Worm (Caenorhabditis elegans) whole organism, L3 larva: ENCODE measurements around the gene F42A10.9.

ENCODE experiments used
- R02D3.7 ChIP-seq: fragments of 150-350 bp; optimal IDR thresholded peaks from 2 replicates; lab custom pipeline; 2014; ENCODE audit warnings: missing biosample characterization, missing genetic modification characterization
- ZK546.5 ChIP-seq: sonication (generic microtip); optimal IDR thresholded peaks from 2 replicates; lab custom pipeline; 2017; ENCODE audit warnings: missing biosample characterization, missing genetic modification characterization
- aly-2 ChIP-seq: fragments of 150-350 bp; optimal IDR thresholded peaks from 2 replicates; lab custom pipeline; 2014; ENCODE audit warnings: missing biosample characterization, missing genetic modification characterization
- ama-1 ChIP-seq: fragments of 150-350 bp; optimal IDR thresholded peaks from 2 replicates; lab custom pipeline; 2018
- ceh-28 ChIP-seq: fragments of 150-350 bp; optimal IDR thresholded peaks from 2 replicates; lab custom pipeline; 2014; ENCODE audit warnings: missing biosample characterization, missing genetic modification reagents, missing genetic modification characterization
- ceh-82 ChIP-seq: fragments of 150-350 bp; optimal IDR thresholded peaks from 2 replicates; lab custom pipeline; 2014; ENCODE audit warnings: missing biosample characterization, missing genetic modification characterization
- ceh-9 ChIP-seq: sonication (generic microtip); optimal IDR thresholded peaks from 2 replicates; lab custom pipeline; 2018; ENCODE audit warnings: missing biosample characterization, missing genetic modification characterization
- daf-12 ChIP-seq: fragments of 150-350 bp; optimal IDR thresholded peaks from 2 replicates; lab custom pipeline; 2014; ENCODE audit warnings: missing biosample characterization, missing genetic modification reagents, missing genetic modification characterization
- egl-5 ChIP-seq: fragments of 150-350 bp; optimal IDR thresholded peaks from 2 replicates; lab custom pipeline; 2017; ENCODE audit warnings: missing biosample characterization, missing genetic modification reagents, missing genetic modification characterization, inconsistent platforms
- elt-2 ChIP-seq: sonication (generic microtip); optimal IDR thresholded peaks from 2 replicates; lab custom pipeline; 2016; ENCODE audit warnings: missing genetic modification reagents, mild to moderate bottlenecking, missing genetic modification characterization, missing compliant biosample characterization
- elt-3 ChIP-seq, 3 experiments: fragments of 150-350 bp in 1 of 3; sonication (generic microtip) in 2 of 3; optimal IDR thresholded peaks; 2 replicates in 2 of 3; 4 replicates in 1 of 3; lab custom pipeline; 2014 to 2017; ENCODE audit warnings: missing biosample characterization in 3 of 3, missing genetic modification characterization in 3 of 3
- eor-1 ChIP-seq, 2 experiments: fragments of 150-350 bp; optimal IDR thresholded peaks; 2 replicates each; lab custom pipeline; 2014 to 2018; ENCODE audit warnings: missing biosample characterization in 2 of 2, missing genetic modification characterization in 2 of 2
- fkh-10 ChIP-seq: sonication (generic microtip); optimal IDR thresholded peaks from 2 replicates; lab custom pipeline; 2017; ENCODE audit warnings: missing biosample characterization, missing genetic modification reagents, missing genetic modification characterization
- fkh-2 ChIP-seq: fragments of 150-350 bp; optimal IDR thresholded peaks from 2 replicates; lab custom pipeline; 2014; ENCODE audit warnings: missing biosample characterization, missing genetic modification reagents, missing genetic modification characterization
- fos-1 ChIP-seq: fragments of 150-350 bp; optimal IDR thresholded peaks from 2 replicates; lab custom pipeline; 2014; ENCODE audit warnings: missing biosample characterization, missing genetic modification characterization
- hmg-11 ChIP-seq: sonication (generic microtip); optimal IDR thresholded peaks from 2 replicates; lab custom pipeline; 2016; ENCODE audit warnings: missing genetic modification characterization, missing compliant biosample characterization
- jun-1 ChIP-seq: fragments of 150-350 bp; optimal IDR thresholded peaks from 2 replicates; lab custom pipeline; 2014; ENCODE audit warnings: missing biosample characterization, missing genetic modification reagents, missing genetic modification characterization
- lin-39 ChIP-seq: fragments of 150-350 bp; optimal IDR thresholded peaks from 2 replicates; lab custom pipeline; 2018; ENCODE audit warnings: missing biosample characterization, missing genetic modification reagents, missing genetic modification characterization
- lsy-12 ChIP-seq: sonication (generic microtip); optimal IDR thresholded peaks from 2 replicates; lab custom pipeline; 2016; ENCODE audit warnings: mild to moderate bottlenecking, missing genetic modification characterization, missing compliant biosample characterization
- mdl-1 ChIP-seq: fragments of 150-350 bp; optimal IDR thresholded peaks from 2 replicates; lab custom pipeline; 2014; ENCODE audit warnings: missing biosample characterization, missing genetic modification characterization
- mml-1 ChIP-seq: fragments of 150-350 bp; sonication (generic microtip); optimal IDR thresholded peaks from 3 replicates; lab custom pipeline; 2014; ENCODE audit warnings: missing biosample characterization, missing genetic modification characterization
- nhr-11 ChIP-seq: fragments of 150-350 bp; optimal IDR thresholded peaks from 2 replicates; lab custom pipeline; 2014; ENCODE audit warnings: missing biosample characterization, missing genetic modification characterization
- nhr-12 ChIP-seq: fragments of 150-350 bp; optimal IDR thresholded peaks from 2 replicates; lab custom pipeline; 2014; ENCODE audit warnings: missing biosample characterization, missing genetic modification characterization
- nhr-23 ChIP-seq: fragments of 150-350 bp; optimal IDR thresholded peaks from 2 replicates; lab custom pipeline; 2014; ENCODE audit warnings: missing biosample characterization, missing genetic modification reagents, missing genetic modification characterization
- nhr-237 ChIP-seq: fragments of 150-350 bp; optimal IDR thresholded peaks from 2 replicates; lab custom pipeline; 2014; ENCODE audit warnings: missing biosample characterization, missing genetic modification characterization
- nhr-25 ChIP-seq: sonication (generic microtip); optimal IDR thresholded peaks from 2 replicates; lab custom pipeline; 2017; ENCODE audit warnings: missing biosample characterization, missing genetic modification characterization
- nhr-28 ChIP-seq: fragments of 150-350 bp; optimal IDR thresholded peaks from 2 replicates; lab custom pipeline; 2014; ENCODE audit warnings: missing biosample characterization, missing genetic modification characterization
- nhr-76 ChIP-seq: fragments of 150-350 bp; sonication (generic microtip); optimal IDR thresholded peaks from 5 replicates; lab custom pipeline; 2014; ENCODE audit warnings: missing biosample characterization, missing genetic modification characterization
- nhr-77 ChIP-seq: fragments of 150-350 bp; optimal IDR thresholded peaks from 2 replicates; lab custom pipeline; 2014; ENCODE audit warnings: missing biosample characterization, missing genetic modification characterization
- pha-4 ChIP-seq: fragments of 150-350 bp; optimal IDR thresholded peaks from 2 replicates; lab custom pipeline; 2014; ENCODE audit warnings: missing biosample characterization, missing genetic modification reagents, missing genetic modification characterization
- pqm-1 ChIP-seq: fragments of 150-350 bp; optimal IDR thresholded peaks from 2 replicates; lab custom pipeline; 2017; ENCODE audit warnings: missing biosample characterization, missing genetic modification characterization, inconsistent platforms
- sea-2 ChIP-seq: fragments of 150-350 bp; sonication (generic microtip); optimal IDR thresholded peaks from 4 replicates; lab custom pipeline; 2014; ENCODE audit warnings: missing biosample characterization, missing genetic modification reagents, missing genetic modification characterization
- skn-1 ChIP-seq: fragments of 150-350 bp; optimal IDR thresholded peaks from 2 replicates; lab custom pipeline; 2014; ENCODE audit warnings: missing biosample characterization, missing genetic modification characterization
- snpc-4 ChIP-seq: fragments of 150-350 bp; optimal IDR thresholded peaks from 2 replicates; lab custom pipeline; 2014; ENCODE audit warnings: missing biosample characterization, missing genetic modification characterization
- tbx-2 ChIP-seq: sonication (generic microtip); optimal IDR thresholded peaks from 2 replicates; lab custom pipeline; 2016; ENCODE audit warnings: mild to moderate bottlenecking, missing genetic modification characterization, missing compliant biosample characterization
- unc-39 ChIP-seq: sonication (generic microtip); optimal IDR thresholded peaks from 4 replicates; lab custom pipeline; 2017; ENCODE audit warnings: missing biosample characterization, missing genetic modification characterization
- unc-62 ChIP-seq: fragments of 150-350 bp; sonication (generic microtip); optimal IDR thresholded peaks from 4 replicates; lab custom pipeline; 2014; ENCODE audit warnings: missing biosample characterization, missing genetic modification reagents, missing genetic modification characterization
- zag-1 ChIP-seq: fragments of 150-350 bp; optimal IDR thresholded peaks from 2 replicates; lab custom pipeline; 2014; ENCODE audit warnings: missing biosample characterization, missing genetic modification characterization
- ztf-11 ChIP-seq: fragments of 150-350 bp; optimal IDR thresholded peaks from 2 replicates; lab custom pipeline; 2014; ENCODE audit warnings: missing biosample characterization, missing genetic modification characterization
- ztf-4 ChIP-seq: fragments of 150-350 bp; optimal IDR thresholded peaks from 2 replicates; lab custom pipeline; 2014; ENCODE audit warnings: missing biosample characterization, missing genetic modification characterization

Gene F42A10.9

ce11 chrIII:6183118-6183517, 18.7 kb downstream of the F42A10.9 start, which contains the start of gene nas-28:
TSS of gene nas-28 (minus strand) at chrIII:6183218.
- TF ChIP-seq egl-5 (tag; lab: Kevin White, UChicago) (no peak), unc-39 (tag; lab: Kevin White, UChicago) (no peak), nhr-237 (tag; lab: Kevin White, UChicago) (no peak), pha-4 (tag; lab: Kevin White, UChicago) (no peak), nhr-25 (no peak), skn-1 (no peak), zag-1 (tag; lab: Kevin White, UChicago) (no peak), jun-1 (no peak), fos-1 (tag; lab: Kevin White, UChicago) (no peak)

ce11 chrIII:6190810-6191209, 26.4 kb downstream of the F42A10.9 start, which contains the start of gene C23G10.5:
TSS of gene C23G10.5 (plus strand) at chrIII:6191110.
- TF ChIP-seq aly-2 (tag; lab: Kevin White, UChicago): no peak
- no peak for TF ChIP-seq nhr-28 (tag; lab: Kevin White, UChicago)
- no peak for TF ChIP-seq jun-1
- no peak for TF ChIP-seq ZK546.5
- no peak for TF ChIP-seq fkh-2
- TF ChIP-seq pha-4 (tag; lab: Kevin White, UChicago): no peak
- TF ChIP-seq nhr-237 (tag; lab: Kevin White, UChicago): no peak
- TF ChIP-seq nhr-23: no peak

ce11 chrIII:6194480-6194879, 30.1 kb downstream of the F42A10.9 start, which contains the start of gene ugt-66:
TSS of gene ugt-66 (minus strand) at chrIII:6194580.
- TF ChIP-seq tbx-2 (no peak), jun-1 (no peak), R02D3.7 (tag; lab: Kevin White, UChicago) (no peak), fkh-10 (GFP tag; lab: Kevin White, UChicago) (no peak), ceh-82 (tag; lab: Kevin White, UChicago) (no peak), nhr-11 (no peak), unc-39 (tag; lab: Kevin White, UChicago) (no peak), nhr-25 (no peak), eor-1 (tag; optimal IDR thresholded peaks at IDR 0.05; lab: Kevin White, UChicago) (no peak), lsy-12 (tag; lab: Kevin White, UChicago) (no peak), fkh-2 (no peak), fos-1 (tag; lab: Kevin White, UChicago) (no peak), pha-4 (tag; lab: Kevin White, UChicago) (no peak), ztf-11 (no peak), nhr-28 (tag; lab: Kevin White, UChicago) (no peak), pqm-1 (tag; lab: Kevin White, UChicago) (no peak), ceh-9 (no peak), mml-1 (tag; lab: Kevin White, UChicago) (no peak)

ce11 chrIII:6195718-6196117, 31.3 kb downstream of the F42A10.9 start:
- TF ChIP-seq lin-39 (tag; lab: Kevin White, UChicago) (no peak), nhr-23 (no peak), ztf-11 (no peak), fkh-10 (GFP tag; lab: Kevin White, UChicago) (no peak), R02D3.7 (tag; lab: Kevin White, UChicago) (no peak), egl-5 (tag; lab: Kevin White, UChicago) (no peak), pha-4 (tag; lab: Kevin White, UChicago) (no peak), nhr-25 (no peak)

ce11 chrIII:6198378-6199234, 34.2 kb downstream of the F42A10.9 start, which contains the start of the genes C23G10.7 and rpn-2:
TSS of gene C23G10.7 (minus strand) at chrIII:6198414.
TSS of gene rpn-2 (plus strand) at chrIII:6199184.
- TF ChIP-seq lsy-12 (tag; lab: Kevin White, UChicago) (peak; percentile 25), egl-5 (tag; lab: Kevin White, UChicago) (peak; percentile 10), pha-4 (tag; lab: Kevin White, UChicago) (peak; percentile 75), nhr-28 (tag; lab: Kevin White, UChicago) (no peak), nhr-12 (tag; lab: Kevin White, UChicago) (no peak), tbx-2 (no peak), pqm-1 (tag; lab: Kevin White, UChicago) (peak; percentile 22), elt-3 (tag; optimal IDR thresholded peaks at IDR 0.05; lab: Kevin White, UChicago) (no peak), nhr-11 (no peak), ama-1 (lab: Kevin White, UChicago) (peak; percentile 53), unc-62 (GFP tag; lab: Kevin White, UChicago) (no peak), daf-12 (no peak), sea-2 (GFP tag; lab: Kevin White, UChicago) (no peak), unc-39 (tag; lab: Kevin White, UChicago) (no peak), ztf-4 (no peak), ZK546.5 (no peak), R02D3.7 (tag; lab: Kevin White, UChicago) (peak; percentile 22), ceh-9 (no peak), ceh-28 (tag; lab: Kevin White, UChicago) (peak; percentile 62), nhr-237 (tag; lab: Kevin White, UChicago) (no peak), zag-1 (tag; lab: Kevin White, UChicago) (no peak), mdl-1 (tag; lab: Kevin White, UChicago) (no peak), fkh-10 (GFP tag; lab: Kevin White, UChicago) (no peak), nhr-76 (tag; lab: Kevin White, UChicago) (no peak), nhr-23 (peak; percentile 39), nhr-77 (tag; lab: Kevin White, UChicago) (no peak), elt-2 (tag; lab: Kevin White, UChicago) (peak; percentile 38), skn-1 (peak; percentile 98), lin-39 (tag; lab: Kevin White, UChicago) (peak; percentile 12), hmg-11 (tag; lab: Kevin White, UChicago) (peak; percentile 56), snpc-4 (tag; lab: Kevin White, UChicago) (no peak)
